Fruit fly (Drosophila melanogaster): ENCODE results near the gene Nf-YC.

Gene Nf-YC

dm6 chrX:6776934-6777333 is 43.8 kb downstream of the Nf-YC start:
- no peak for TF ChIP-seq Hr96 (GFP tag; optimal IDR thresholded peaks at IDR 0.05)
- TF ChIP-seq CG7101 (tag; optimal IDR thresholded peaks at IDR 0.05) = no peak
- no peak for TF ChIP-seq toe (GFP tag; optimal IDR thresholded peaks at IDR 0.05)
- TF ChIP-seq tj (GFP tag; optimal IDR thresholded peaks at IDR 0.05) = no peak
- no peak for TF ChIP-seq CG14711 (tag; optimal IDR thresholded peaks at IDR 0.05)
- TF ChIP-seq Mnt (GFP tag; optimal IDR thresholded peaks at IDR 0.05) = no peak
- TF ChIP-seq CG11617 (GFP tag; optimal IDR thresholded peaks at IDR 0.05) = no peak
- TF ChIP-seq CG12768 (GFP tag; optimal IDR thresholded peaks at IDR 0.05) = no peak
- TF ChIP-seq CG5204 (GFP tag; optimal IDR thresholded peaks at IDR 0.05) = no peak
- no peak for TF ChIP-seq pad (GFP tag; optimal IDR thresholded peaks at IDR 0.05)
- TF ChIP-seq Clk (GFP tag; optimal IDR thresholded peaks at IDR 0.05) = no peak
- no peak for TF ChIP-seq kay (GFP tag; ENCODE audit: borderline replicate concordance)
- no peak for TF ChIP-seq CG1620 (GFP tag; optimal IDR thresholded peaks at IDR 0.05)
- TF ChIP-seq bab1 (GFP tag; optimal IDR thresholded peaks at IDR 0.05) = no peak
- no peak for TF ChIP-seq Crg-1 (GFP tag; optimal IDR thresholded peaks at IDR 0.05)
- no peak for TF ChIP-seq cic (GFP tag; optimal IDR thresholded peaks at IDR 0.05)
- no peak for TF ChIP-seq cnc (optimal IDR thresholded peaks at IDR 0.05)

dm6 chrX:6776274-6776673 is 44.4 kb downstream of the Nf-YC start:
- TF ChIP-seq CG12768 (GFP tag; optimal IDR thresholded peaks at IDR 0.05) = no peak
- no peak for TF ChIP-seq cic (GFP tag; optimal IDR thresholded peaks at IDR 0.05)
- TF ChIP-seq CG5204 (GFP tag; optimal IDR thresholded peaks at IDR 0.05) = no peak
- no peak for TF ChIP-seq tj (GFP tag; optimal IDR thresholded peaks at IDR 0.05)
- TF ChIP-seq CG33017 (tag; optimal IDR thresholded peaks at IDR 0.05) = no peak
- no peak for TF ChIP-seq kay (GFP tag; ENCODE audit: borderline replicate concordance)
- TF ChIP-seq Hr96 (GFP tag; optimal IDR thresholded peaks at IDR 0.05) = no peak
- TF ChIP-seq pad (GFP tag; optimal IDR thresholded peaks at IDR 0.05) = no peak
- TF ChIP-seq toe (GFP tag; optimal IDR thresholded peaks at IDR 0.05) = no peak
- no peak for TF ChIP-seq Mnt (GFP tag; optimal IDR thresholded peaks at IDR 0.05)
- no peak for TF ChIP-seq cnc (optimal IDR thresholded peaks at IDR 0.05)

DNA sequence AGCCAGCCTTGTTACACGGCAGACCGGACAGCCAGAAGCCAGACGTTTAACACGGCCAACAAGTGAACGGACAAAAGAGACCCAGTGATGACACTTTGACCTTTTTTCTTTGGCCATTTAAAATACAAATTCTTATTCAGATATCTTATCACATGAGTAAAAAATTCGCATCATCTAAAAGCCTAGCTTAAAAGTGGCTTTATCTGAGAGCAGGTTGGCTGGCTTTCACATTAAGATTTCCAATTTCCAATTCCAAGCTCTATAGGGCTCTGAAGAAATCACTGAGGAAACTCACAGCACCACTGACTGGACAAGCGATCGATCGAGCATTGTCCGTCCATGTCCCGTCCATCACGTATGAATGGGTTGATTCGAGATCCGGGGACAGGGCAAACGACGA is 45.1 kb downstream of the Nf-YC start:
- no peak for TF ChIP-seq pad (GFP tag; optimal IDR thresholded peaks at IDR 0.05)
- TF ChIP-seq toe (GFP tag; optimal IDR thresholded peaks at IDR 0.05) = no peak
- TF ChIP-seq CG12768 (GFP tag; optimal IDR thresholded peaks at IDR 0.05) = no peak
- TF ChIP-seq CG14711 (tag; optimal IDR thresholded peaks at IDR 0.05) = no peak
- no peak for TF ChIP-seq cic (GFP tag; optimal IDR thresholded peaks at IDR 0.05)
- TF ChIP-seq CG7101 (tag; optimal IDR thresholded peaks at IDR 0.05) = no peak
- no peak for TF ChIP-seq cnc (optimal IDR thresholded peaks at IDR 0.05)
- TF ChIP-seq bab1 (GFP tag; optimal IDR thresholded peaks at IDR 0.05) = no peak
- TF ChIP-seq CG7045 (GFP tag; optimal IDR thresholded peaks at IDR 0.05) = no peak
- no peak for TF ChIP-seq CG11617 (GFP tag; optimal IDR thresholded peaks at IDR 0.05)
- no peak for TF ChIP-seq CG33017 (tag; optimal IDR thresholded peaks at IDR 0.05)

DNA sequence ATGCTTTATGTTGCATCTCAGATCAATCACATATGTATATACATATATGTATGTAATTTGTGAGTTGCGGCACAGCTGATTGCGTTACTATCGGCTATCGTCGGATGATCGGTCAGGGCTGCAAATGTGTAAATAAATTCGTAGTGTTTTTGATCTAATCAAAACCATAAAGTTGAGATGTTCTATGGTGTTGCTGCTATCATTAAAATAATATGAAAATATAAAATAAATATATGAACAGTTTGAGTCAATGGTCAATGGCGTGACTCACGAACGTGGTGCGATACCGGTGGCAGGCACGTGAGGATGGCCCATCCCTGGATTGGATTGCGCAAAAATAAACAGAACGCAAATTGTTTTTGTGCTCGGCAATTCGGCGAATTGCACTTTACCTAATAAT is 49.8 kb downstream of the Nf-YC start, which contains the start of gene Coq7:
Gene Coq7 (plus strand): TSS at position 302 of the 400 bp plus-strand sequence.
- peak; percentile 89 for TF ChIP-seq Mnt (GFP tag; optimal IDR thresholded peaks at IDR 0.05)
- peak; percentile 90 for TF ChIP-seq CG7101 (tag; optimal IDR thresholded peaks at IDR 0.05)
- TF ChIP-seq CG5204 (GFP tag; optimal IDR thresholded peaks at IDR 0.05) = no peak
- TF ChIP-seq Clk (GFP tag; optimal IDR thresholded peaks at IDR 0.05) = peak; percentile 42
- TF ChIP-seq cic (GFP tag; optimal IDR thresholded peaks at IDR 0.05) = peak; percentile 26
- peak; percentile 85 for TF ChIP-seq ovo (GFP tag; optimal IDR thresholded peaks at IDR 0.05)
- peak; percentile 85 for TF ChIP-seq CG14711 (tag; optimal IDR thresholded peaks at IDR 0.05)
- peak; percentile 92 for TF ChIP-seq bab1 (GFP tag; optimal IDR thresholded peaks at IDR 0.05)
- TF ChIP-seq CG33017 (tag; optimal IDR thresholded peaks at IDR 0.05) = peak; percentile 78
- TF ChIP-seq CG7045 (GFP tag; optimal IDR thresholded peaks at IDR 0.05) = peak; percentile 70
- no peak for TF ChIP-seq kay (GFP tag; ENCODE audit: borderline replicate concordance)
- peak; percentile 77 for TF ChIP-seq CG1620 (GFP tag; optimal IDR thresholded peaks at IDR 0.05)
- peak; percentile 78 for TF ChIP-seq Hr96 (GFP tag; optimal IDR thresholded peaks at IDR 0.05)
- TF ChIP-seq toe (GFP tag; optimal IDR thresholded peaks at IDR 0.05) = no peak
- peak; percentile 86 for TF ChIP-seq CG11617 (GFP tag; optimal IDR thresholded peaks at IDR 0.05)
- peak; percentile 74 for TF ChIP-seq tj (GFP tag; optimal IDR thresholded peaks at IDR 0.05)
- no peak for TF ChIP-seq cnc (optimal IDR thresholded peaks at IDR 0.05)
- peak; percentile 78 for TF ChIP-seq Crg-1 (GFP tag; optimal IDR thresholded peaks at IDR 0.05)
- peak; percentile 73 for TF ChIP-seq CG12768 (GFP tag; optimal IDR thresholded peaks at IDR 0.05)
- peak; percentile 72 for TF ChIP-seq pad (GFP tag; optimal IDR thresholded peaks at IDR 0.05)

All from whole organism, adult.